Worm (Caenorhabditis elegans) whole organism, L4/young adult: Measurements from ENCODE around the gene F56D6.18.
"Not testable (repeated sequence)": the region's sequence is repeated elsewhere in the genome, so short reads cannot be mapped to it uniquely, and the experiment has no call there.

Experiments
- W03F9.2 ChIP-seq: fragments of 150-350 bp; optimal IDR thresholded peaks from 2 replicates; lab custom pipeline; 2014; ENCODE audit warnings: missing biosample characterization, missing genetic modification characterization
- dao-5 ChIP-seq: sonication (generic microtip); optimal IDR thresholded peaks from 2 replicates; lab custom pipeline; 2016; ENCODE audit warnings: missing genotype, missing genetic modification characterization, moderate library complexity, missing compliant biosample characterization
- him-1 ChIP-seq: sonication (generic microtip); optimal IDR thresholded peaks from 2 replicates; lab custom pipeline; 2016; ENCODE audit warnings: missing genotype, missing genetic modification reagents, missing genetic modification characterization, missing compliant biosample characterization

ce11 chrIV:3911848-3912247 is at the start of gene F56D6.18:
- TF ChIP-seq him-1; dao-5 (tag; lab: Kevin White, UChicago); W03F9.2: not testable (repeated sequence)
